Worm (Caenorhabditis elegans): Measurements from ENCODE around the gene smim-14.

The smim-14 gene

DNA sequence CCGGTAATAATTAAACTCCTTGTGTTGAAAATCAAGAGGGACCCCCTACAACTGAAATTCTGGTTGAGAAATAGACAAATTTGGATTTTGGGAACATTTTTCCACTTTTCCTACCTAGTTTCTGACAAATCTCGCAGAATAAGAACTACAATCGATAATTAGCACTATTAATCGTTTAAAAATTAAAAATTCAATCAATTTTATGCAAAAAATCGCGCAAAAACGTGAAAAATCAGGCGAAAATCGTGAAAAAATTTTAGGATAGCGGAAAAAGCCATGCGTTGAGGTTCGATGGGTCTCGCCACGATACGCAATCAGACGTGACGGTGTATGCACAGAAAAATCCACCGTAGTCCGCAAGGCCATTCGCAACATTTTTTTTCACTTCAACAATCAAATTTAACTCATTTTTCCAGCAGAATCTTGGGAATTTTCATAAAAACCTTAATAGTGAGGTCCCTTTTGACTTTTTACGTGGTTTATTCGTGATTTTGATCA is 35.6 kb upstream of the smim-14 start, which contains the start of gene lias-1 (continued):
- TF ChIP-seq tra-1 (GFP tag; IDR thresholded peaks at IDR 0.05) (no peak), daf-8 (GFP tag; IDR thresholded peaks at IDR 0.05) (no peak), rbr-2 (tag; optimal IDR thresholded peaks at IDR 0.05) (peak; percentile 60), ZK337.2 (GFP tag; IDR thresholded peaks at IDR 0.05) (no peak), nhr-10 (tag; optimal IDR thresholded peaks at IDR 0.05) (no peak), F10B5.3 (tag; optimal IDR thresholded peaks at IDR 0.05) (no peak), lin-1 (GFP tag; IDR thresholded peaks at IDR 0.05) (no peak), daf-19 (GFP tag; conservative IDR thresholded peaks at IDR 0.05) (no peak), duxl-1 (tag; optimal IDR thresholded peaks at IDR 0.05; ENCODE audit: poor library complexity) (peak; percentile 21), nhr-11 (tag; optimal IDR thresholded peaks at IDR 0.05) (peak; percentile 70), T20F7.1 (GFP tag; optimal IDR thresholded peaks at IDR 0.05) (peak; percentile 76), saeg-2 (GFP tag; IDR thresholded peaks at IDR 0.05) (no peak), mdt-29 (GFP tag; IDR thresholded peaks at IDR 0.05) (no peak), F26F4.8 (GFP tag; conservative IDR thresholded peaks at IDR 0.05) (no peak), ztf-11 (tag; optimal IDR thresholded peaks at IDR 0.05) (no peak), pqm-1 (tag; optimal IDR thresholded peaks at IDR 0.05) (no peak), Y105C5A.15 (GFP tag; IDR thresholded peaks at IDR 0.05) (no peak), pha-4 (GFP tag; IDR thresholded peaks at IDR 0.05) (no peak), pha-4 (tag; optimal IDR thresholded peaks at IDR 0.05) (peak; percentile 33), zag-1 (tag; optimal IDR thresholded peaks at IDR 0.05) (no peak), vab-7 (GFP tag; IDR thresholded peaks at IDR 0.05) (0 out of 2 replicates have a peak, but pooled peaks have one; percentile 27), unc-39 (tag; optimal IDR thresholded peaks at IDR 0.05) (no peak), jun-1 (tag; optimal IDR thresholded peaks at IDR 0.05) (no peak), aly-2 (tag; optimal IDR thresholded peaks at IDR 0.05) (no peak), ceh-82 (tag; optimal IDR thresholded peaks at IDR 0.05) (no peak), cey-2 (tag; optimal IDR thresholded peaks at IDR 0.05; ENCODE audit: borderline replicate concordance, insufficient read depth) (no peak), fos-1 (tag; optimal IDR thresholded peaks at IDR 0.05) (no peak), nhr-42 (GFP tag; IDR thresholded peaks at IDR 0.05) (no peak), hlh-30 (tag; optimal IDR thresholded peaks at IDR 0.05; ENCODE audit: insufficient read depth) (peak; percentile 82), zip-11 (GFP tag; IDR thresholded peaks at IDR 0.05) (no peak), zfp-2 (tag; optimal IDR thresholded peaks at IDR 0.05) (peak; percentile 27), snpc-4 (tag; optimal IDR thresholded peaks at IDR 0.05) (no peak), Y5F2A.4 (GFP tag; optimal IDR thresholded peaks at IDR 0.05) (no peak)

DNA sequence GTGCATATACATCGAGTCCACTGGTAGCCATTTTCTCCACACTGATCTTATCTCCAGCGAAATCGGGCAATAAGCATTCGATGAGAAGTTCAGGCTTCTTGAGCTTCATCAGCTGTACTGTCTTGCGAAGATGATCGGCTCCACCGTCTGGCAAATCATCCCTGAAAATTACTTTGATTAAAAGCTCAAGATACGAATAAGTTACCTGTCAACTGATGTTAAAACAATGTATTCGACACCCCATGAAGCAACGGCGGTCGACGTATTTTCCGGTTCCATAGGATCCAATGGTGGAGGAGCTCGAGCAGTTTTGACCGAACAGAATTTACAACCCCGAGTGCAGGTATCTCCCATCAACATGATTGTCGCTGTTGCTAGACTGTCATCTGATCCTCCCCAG is 34.7 kb upstream of the smim-14 start:
- TF ChIP-seq zag-1 (tag; optimal IDR thresholded peaks at IDR 0.05) (no peak), hif-1 (tag; optimal IDR thresholded peaks at IDR 0.05) (no peak), Y48G9A.11 (GFP tag; IDR thresholded peaks at IDR 0.05) (peak; percentile 30; the same call in 1 of the 2 replicates), aha-1 (tag) (peak; percentile 90)

DNA sequence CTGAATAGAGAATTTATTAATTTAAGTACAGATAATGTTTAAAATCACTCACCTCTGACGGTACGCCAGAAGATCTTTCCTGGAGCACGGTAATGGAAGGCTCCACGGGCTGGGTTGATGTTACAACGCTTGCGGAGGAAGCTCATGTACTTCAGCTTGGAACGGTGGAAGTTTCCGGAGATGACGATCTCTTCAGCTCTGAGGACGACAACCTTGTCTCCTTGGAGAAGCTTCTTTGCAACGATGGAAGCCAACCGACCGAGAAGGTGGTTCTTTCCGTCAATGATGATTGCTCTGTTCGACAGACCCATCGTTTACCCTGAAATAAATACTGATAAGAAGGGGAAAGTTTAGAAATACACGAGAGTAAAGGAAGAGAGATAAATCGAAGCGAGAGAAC is 33.7 kb upstream of the smim-14 start, which contains the start of gene rpl-16:
rpl-16 (minus strand) TSS at position 319 of the 400 bp plus-strand sequence.
- TF ChIP-seq lin-13 (GFP tag; optimal IDR thresholded peaks at IDR 0.05) (peak; percentile 27), ctbp-1 (GFP tag; IDR thresholded peaks at IDR 0.05) (peak; percentile 63; the same call in 1 of the 2 replicates), dmd-8 (GFP tag; IDR thresholded peaks at IDR 0.05) (no peak), php-3 (GFP tag; IDR thresholded peaks at IDR 0.05) (peak; percentile 28; the same call in 1 of the 2 replicates), madf-9 (GFP tag; conservative IDR thresholded peaks at IDR 0.05) (no peak), F26F4.8 (GFP tag; conservative IDR thresholded peaks at IDR 0.05) (no peak), madf-5 (GFP tag; IDR thresholded peaks at IDR 0.05) (0 out of 4 replicates have a peak, but pooled peaks of 1 of the 2 experiments have one; percentile 23), nhr-102 (tag; optimal IDR thresholded peaks at IDR 0.05) (no peak), saeg-2 (GFP tag; IDR thresholded peaks at IDR 0.05) (no peak), set-16 (GFP tag; IDR thresholded peaks at IDR 0.05) (peak; percentile 29; the same call in 1 of the 2 replicates), ZK337.2 (GFP tag; IDR thresholded peaks at IDR 0.05) (0 out of 2 replicates have a peak, but pooled peaks have one; percentile 4), nhr-25 (tag; optimal IDR thresholded peaks at IDR 0.05; ENCODE audit: borderline replicate concordance, insufficient read depth) (no peak), pha-4 (GFP tag; IDR thresholded peaks at IDR 0.05) (no peak), pha-4 (tag; optimal IDR thresholded peaks at IDR 0.05) (no peak), fkh-10 (GFP tag; optimal IDR thresholded peaks at IDR 0.05) (no peak), rbr-2 (tag; optimal IDR thresholded peaks at IDR 0.05) (no peak), snpc-1.2 (GFP tag; IDR thresholded peaks at IDR 0.05) (peak; percentile 61; the same call in 1 of the 2 replicates), cey-2 (tag; optimal IDR thresholded peaks at IDR 0.05; ENCODE audit: borderline replicate concordance, insufficient read depth) (no peak), mdl-1 (tag; optimal IDR thresholded peaks at IDR 0.05) (no peak), tag-97 (GFP tag; IDR thresholded peaks at IDR 0.05) (no peak)

Data from whole organism, L4 larva.